Fruit fly (Drosophila melanogaster) whole organism, embryonic: ENCODE measurements around the gene Sas-4.

Source experiments
- Ada2b ChIP-seq: fragments of 200-800 bp; sonication (Bioruptor generic); IDR thresholded peaks from 2 replicates; pipeline ENCODE4 v1.3.6; 2022; ENCODE audit warnings: missing biosample characterization, missing genetic modification characterization
- Awh ChIP-seq: fragments of 200-800 bp; sonication (Bioruptor generic); IDR thresholded peaks from 2 replicates; pipeline ENCODE4, ENCODE4 v1.3.6; 2022; ENCODE audit warnings: missing biosample characterization, missing genetic modification characterization
- CG12769 ChIP-seq: fragments of 200-800 bp; sonication (Bioruptor generic); optimal IDR thresholded peaks from 2 replicates; lab custom pipeline; 2019; ENCODE audit warnings: missing biosample characterization, mild to moderate bottlenecking, missing genetic modification characterization, moderate library complexity
- CG13296 ChIP-seq: fragments of 200-800 bp; sonication (Bioruptor generic); optimal IDR thresholded peaks from 3 replicates; lab custom pipeline; 2018; ENCODE audit warnings: missing biosample characterization, mild to moderate bottlenecking, missing genetic modification characterization
- CG13775 ChIP-seq: fragments of 200-800 bp; sonication (Bioruptor generic); optimal IDR thresholded peaks from 3 replicates; lab custom pipeline; 2017; ENCODE audit warnings: missing biosample characterization, mild to moderate bottlenecking, missing genetic modification characterization
- CG14441 ChIP-seq: fragments of 200-800 bp; sonication (Bioruptor generic); IDR thresholded peaks from 2 replicates; pipeline ENCODE4 v1.3.6; 2022; ENCODE audit warnings: missing biosample characterization, missing genetic modification characterization
- CG14667 ChIP-seq: fragments of 200-800 bp; sonication (Bioruptor generic); IDR thresholded peaks from 2 replicates; pipeline ENCODE4 v1.3.6; 2022; ENCODE audit warnings: missing biosample characterization, missing genetic modification characterization
- CG17359 ChIP-seq: fragments of 200-800 bp; sonication (Bioruptor generic); optimal IDR thresholded peaks from 3 replicates; lab custom pipeline; 2018; ENCODE audit warnings: missing biosample characterization, mild to moderate bottlenecking, missing genetic modification characterization, moderate library complexity
- NfI ChIP-seq: fragments of 200-800 bp; sonication (Bioruptor generic); optimal IDR thresholded peaks from 3 replicates; lab custom pipeline; 2018; ENCODE audit warnings: missing biosample characterization, mild to moderate bottlenecking, missing genetic modification characterization, moderate library complexity
- bigmax ChIP-seq: fragments of 200-800 bp; sonication (Bioruptor generic); optimal IDR thresholded peaks from 2 replicates; lab custom pipeline; 2018; ENCODE audit warnings: missing biosample characterization, mild to moderate bottlenecking, missing genetic modification characterization
- chinmo ChIP-seq: fragments of 200-800 bp; sonication (Bioruptor generic); IDR thresholded peaks from 4 replicates; pipeline ENCODE4 v1.3.6; 2022; ENCODE audit warnings: missing biosample characterization, missing genetic modification characterization; ENCODE audit not compliant: partially characterized antibody
- dpn ChIP-seq, 2 experiments: fragments of 200-800 bp; sonication (Bioruptor generic); optimal IDR thresholded peaks; 3 replicates each; lab custom pipeline; 2016; ENCODE audit warnings: missing biosample characterization in 2 of 2, missing genetic modification characterization in 2 of 2
- ems ChIP-seq: fragments of 200-800 bp; sonication (Bioruptor generic); optimal IDR thresholded peaks from 3 replicates; lab custom pipeline; 2016; ENCODE audit warnings: missing biosample characterization, missing genetic modification characterization
- ftz-f1 ChIP-seq: fragments of 200-800 bp; sonication (Bioruptor generic); optimal IDR thresholded peaks from 2 replicates; lab custom pipeline; 2016; ENCODE audit warnings: missing biosample characterization, missing genetic modification characterization
- jigr1 ChIP-seq: fragments of 200-800 bp; sonication (Bioruptor generic); IDR thresholded peaks from 3 replicates; pipeline ENCODE4 v1.3.6; 2022; ENCODE audit warnings: missing biosample characterization, missing genetic modification characterization
- onecut ChIP-seq: fragments of 200-800 bp; sonication (Bioruptor generic); IDR thresholded peaks from 2 replicates; pipeline ENCODE4 v1.3.6; 2022; ENCODE audit warnings: missing biosample characterization, missing genetic modification characterization
- org-1 ChIP-seq: fragments of 200-800 bp; sonication (Bioruptor generic); optimal IDR thresholded peaks from 2 replicates; lab custom pipeline; 2017; ENCODE audit warnings: missing biosample characterization, missing genetic modification characterization
- pan ChIP-seq, 4 experiments: fragments of >200 bp in 3 of 4; fragments of 200-800 bp in 1 of 4; sonication (Bioruptor generic) in 1 of 4; optimal IDR thresholded peaks in 3 of 4; IDR thresholded peaks in 1 of 4; 2 replicates each; pipeline versions ENCODE4 v1.3.6 to Lab custom; 2017 to 2022; ENCODE audit warnings: missing biosample characterization in 2 of 4, missing genetic modification characterization in 2 of 4, mixed read lengths in 1 of 4
- row ChIP-seq: fragments of 200-800 bp; sonication (Bioruptor generic); IDR thresholded peaks from 3 replicates; pipeline ENCODE4 v1.3.6; 2022; ENCODE audit warnings: missing biosample characterization, missing genetic modification characterization
- schlank ChIP-seq: fragments of 200-800 bp; sonication (Bioruptor generic); optimal IDR thresholded peaks from 2 replicates; lab custom pipeline; 2018; ENCODE audit warnings: missing biosample characterization, mild to moderate bottlenecking, missing genetic modification characterization
- slbo ChIP-seq: fragments of 200-800 bp; sonication (Bioruptor generic); IDR thresholded peaks from 2 replicates; pipeline ENCODE4 v1.3.6; 2022; ENCODE audit warnings: missing biosample characterization, missing genetic modification characterization
- slp2 ChIP-seq: fragments of 200-800 bp; sonication (Bioruptor generic); optimal IDR thresholded peaks from 2 replicates; lab custom pipeline; 2016; ENCODE audit warnings: missing biosample characterization, missing genetic modification characterization
- toy ChIP-seq: fragments of 200-800 bp; sonication (Bioruptor generic); IDR thresholded peaks from 2 replicates; pipeline ENCODE4 v1.3.6; 2022; ENCODE audit warnings: missing biosample characterization, missing genetic modification characterization
- vnd ChIP-seq: fragments of 200-800 bp; sonication (Bioruptor generic); IDR thresholded peaks from 3 replicates; pipeline ENCODE4 v1.3.6; 2022; ENCODE audit warnings: missing biosample characterization, missing genetic modification characterization; ENCODE audit not compliant: partially characterized antibody

The Sas-4 gene

DNA sequence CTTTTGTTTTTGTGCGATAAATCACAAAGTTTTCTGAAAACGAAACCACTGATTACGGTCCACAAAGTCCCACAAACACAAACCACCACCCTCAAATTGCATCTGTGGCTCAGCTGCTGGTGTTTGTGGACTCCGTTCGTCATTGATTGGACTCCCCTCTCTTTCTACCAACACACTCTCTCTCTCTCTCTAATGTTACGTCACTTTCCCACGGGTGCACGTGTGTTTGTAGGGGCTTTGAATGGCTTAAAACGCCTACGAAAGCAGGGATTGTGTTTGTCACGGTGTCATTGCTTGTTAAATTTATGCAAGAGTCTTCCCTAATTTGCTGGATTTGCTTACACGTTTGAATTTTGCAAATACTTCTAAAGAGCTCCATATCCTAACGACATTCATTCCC, 36.8 kb downstream of the Sas-4 start (continued):
- TF ChIP-seq onecut (GFP tag; lab: Robert Waterston, UW) (peak; percentile 88), CG13296 (GFP tag; lab: Kevin White, UChicago) (no peak)

DNA sequence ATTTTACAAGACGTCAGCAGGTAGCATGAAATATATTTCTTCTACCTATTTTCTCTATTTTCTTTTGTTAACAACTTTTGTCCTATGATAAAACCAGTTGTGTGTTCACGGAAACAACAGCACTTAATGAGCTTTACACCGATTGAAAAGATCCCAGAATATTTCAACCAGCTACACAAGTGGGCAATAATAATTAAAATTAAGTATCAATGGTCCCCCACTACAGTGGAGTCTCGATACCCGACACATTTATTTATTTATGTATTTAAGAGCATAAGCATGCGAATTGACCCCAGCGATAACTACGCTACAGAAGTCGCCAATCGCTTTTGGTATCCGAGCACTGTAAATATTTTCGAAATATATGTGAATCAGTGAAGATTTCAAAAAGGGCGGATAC, 37.5 kb downstream of the Sas-4 start:
- no peak for TF ChIP-seq pan (optimal IDR thresholded peaks at IDR 0.05; lab: Kevin White, UChicago)
- TF ChIP-seq pan (GFP tag; optimal IDR thresholded peaks at IDR 0.05 in 1 of 2, IDR thresholded peaks at IDR 0.05 in 1 of 2) = no peak
- peak; percentile 54; the same call in 1 of the 2 replicates for TF ChIP-seq Awh (GFP tag; lab: Robert Waterston, UW)

DNA sequence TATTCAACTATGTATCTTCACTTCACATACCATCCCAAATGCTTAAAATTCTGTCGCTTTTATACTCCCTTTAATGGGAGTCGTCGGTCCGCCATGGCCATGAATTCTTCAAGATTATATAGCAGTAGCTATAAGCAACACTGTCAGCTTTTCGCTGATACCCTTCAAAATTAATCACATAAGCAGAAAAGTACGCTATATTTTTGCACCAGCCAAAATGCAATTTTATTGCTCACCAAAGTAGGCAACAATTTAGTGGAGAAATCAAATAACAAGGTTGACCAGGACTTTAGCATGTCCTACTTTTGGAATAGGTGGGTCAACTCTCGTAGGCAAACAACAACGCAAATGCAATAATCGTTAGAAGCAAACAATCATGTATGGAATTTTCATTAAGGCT, 48.7 kb downstream of the Sas-4 start:
- no peak for TF ChIP-seq slbo (GFP tag; lab: Robert Waterston, UW)
- no peak for TF ChIP-seq CG17359 (tag; lab: Kevin White, UChicago)
- no peak for TF ChIP-seq chinmo (GFP tag; lab: Robert Waterston, UW)
- TF ChIP-seq NfI (GFP tag; lab: Kevin White, UChicago) = no peak
- TF ChIP-seq CG14441 (GFP tag; lab: Robert Waterston, UW) = no peak
- TF ChIP-seq org-1 (GFP tag; lab: Kevin White, UChicago) = no peak
- no peak for TF ChIP-seq CG12769 (tag; lab: Kevin White, UChicago)
- TF ChIP-seq jigr1 = no peak
- peak; percentile 74 for TF ChIP-seq ftz-f1 (GFP tag; lab: Kevin White, UChicago)

DNA sequence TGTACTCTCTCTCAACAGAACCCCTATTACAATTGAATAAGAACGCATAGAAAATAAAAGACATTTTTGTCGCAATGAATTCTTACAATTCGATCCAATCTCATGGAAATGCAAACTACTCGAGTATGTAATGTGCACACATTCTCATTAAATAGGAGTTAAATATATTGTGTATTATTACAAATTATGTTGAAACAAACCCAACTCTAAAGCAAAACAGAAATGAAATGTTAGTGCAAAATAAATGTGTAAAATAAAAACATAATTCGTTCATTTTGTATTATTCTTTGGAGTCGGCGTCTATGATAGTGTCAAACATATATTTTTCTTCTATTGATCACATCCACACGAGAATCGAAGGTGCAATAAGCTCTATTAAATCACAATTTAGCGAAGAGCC, 49.5 kb downstream of the Sas-4 start, which contains the start of gene CG14609:
CG14609 (plus strand) TSS at position 301 of the 400 bp plus-strand sequence.
- no peak for TF ChIP-seq toy (GFP tag; lab: Robert Waterston, UW)
- TF ChIP-seq schlank = no peak
- no peak for TF ChIP-seq row (GFP tag; lab: Robert Waterston, UW)
- TF ChIP-seq dpn (GFP tag; optimal IDR thresholded peaks at IDR 0.05; lab: Kevin White, UChicago) = no peak
- TF ChIP-seq vnd = no peak
- TF ChIP-seq ems (GFP tag; lab: Kevin White, UChicago) = no peak
- no peak for TF ChIP-seq slp2 (GFP tag; lab: Kevin White, UChicago)
- TF ChIP-seq CG13775 = no peak
- no peak for TF ChIP-seq CG14667 (GFP tag; lab: Robert Waterston, UW)
- TF ChIP-seq Ada2b (GFP tag; lab: Robert Waterston, UW) = no peak
- no peak for TF ChIP-seq bigmax (GFP tag; lab: Kevin White, UChicago)
